Worm (Caenorhabditis elegans): Measurements from ENCODE around the gene srh-56.

Gene srh-56

DNA sequence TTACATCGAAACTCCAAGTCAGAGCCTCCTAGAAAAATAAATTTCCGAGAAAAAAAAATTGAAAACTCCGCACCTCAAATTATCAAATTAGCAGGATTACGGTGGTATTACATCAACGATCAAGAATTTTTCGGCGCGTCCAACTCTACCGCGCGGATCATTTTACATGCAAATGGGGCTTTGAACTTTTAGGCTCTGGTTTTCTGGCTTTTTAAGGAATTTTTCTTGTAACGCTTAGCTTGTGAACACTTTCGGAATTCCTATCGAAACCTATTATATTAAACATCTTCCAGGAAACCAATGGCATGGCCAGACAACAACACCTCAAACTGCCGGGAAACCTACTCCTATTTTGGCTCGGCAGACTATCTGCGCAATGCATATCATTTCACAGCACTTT is at the start of gene srh-56:
srh-56 (plus strand) TSS at position 301 of the 400 bp plus-strand sequence.
- TF ChIP-seq ceh-36 (tag; optimal IDR thresholded peaks at IDR 0.05): no peak
- TF ChIP-seq tra-4 (tag; optimal IDR thresholded peaks at IDR 0.05): no peak
- TF ChIP-seq scrt-1 (GFP tag; IDR thresholded peaks at IDR 0.05): no peak
- no peak for TF ChIP-seq flt-1 (GFP tag; IDR thresholded peaks at IDR 0.05)
- no peak for TF ChIP-seq tbx-11 (GFP tag; IDR thresholded peaks at IDR 0.05)
- TF ChIP-seq pes-1 (GFP tag; IDR thresholded peaks at IDR 0.05): no peak

ce11 chrV:2722555-2722954 is 49.1 kb upstream of the srh-56 start, which contains the start of gene srg-60:
TSS of gene srg-60 (minus strand) at chrV:2722655.
- no peak for TF ChIP-seq ceh-36 (tag; optimal IDR thresholded peaks at IDR 0.05)
- TF ChIP-seq tra-4 (tag; optimal IDR thresholded peaks at IDR 0.05): no peak
- TF ChIP-seq B0310.2 (tag; optimal IDR thresholded peaks at IDR 0.05): no peak
- no peak for TF ChIP-seq ets-7 (tag; optimal IDR thresholded peaks at IDR 0.05)
- TF ChIP-seq flt-1 (GFP tag; IDR thresholded peaks at IDR 0.05): no peak
- TF ChIP-seq sea-1 (GFP tag; conservative IDR thresholded peaks at IDR 0.05): no peak
- no peak for TF ChIP-seq pes-1 (GFP tag; IDR thresholded peaks at IDR 0.05)
- no peak for TF ChIP-seq ama-1 (optimal IDR thresholded peaks at IDR 0.05)

DNA sequence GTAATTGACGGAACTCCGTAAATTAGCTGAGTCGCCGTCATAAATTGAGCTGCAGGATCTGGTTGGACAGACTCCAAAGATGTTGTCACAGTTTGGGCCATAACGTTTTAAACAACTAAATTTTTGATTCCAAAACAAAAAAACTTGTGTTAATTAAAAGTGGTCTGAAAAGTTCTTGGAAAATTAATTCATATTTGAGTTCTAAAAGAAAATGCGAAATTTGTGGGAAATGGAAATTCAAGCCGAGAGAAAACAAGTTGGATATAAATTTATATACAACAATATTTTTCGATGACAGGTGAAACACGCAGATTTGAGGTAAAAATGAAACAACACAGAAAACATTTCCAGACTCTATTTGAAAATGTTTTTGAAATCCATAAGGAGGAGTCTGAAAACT is 46.4 kb upstream of the srh-56 start, which contains the start of gene srg-59:
srg-59 (minus strand) TSS at position 101 of the 400 bp plus-strand sequence.
- TF ChIP-seq aly-1 (tag; optimal IDR thresholded peaks at IDR 0.05) (no peak), hnd-1 (tag; optimal IDR thresholded peaks at IDR 0.05) (no peak), ets-7 (tag; optimal IDR thresholded peaks at IDR 0.05) (no peak), tbx-37 (GFP tag; conservative IDR thresholded peaks at IDR 0.05) (no peak), ama-1 (optimal IDR thresholded peaks at IDR 0.05) (no peak), hmg-4 (GFP tag; optimal IDR thresholded peaks at IDR 0.05) (no peak), tbx-11 (GFP tag; IDR thresholded peaks at IDR 0.05) (no peak), scrt-1 (GFP tag; IDR thresholded peaks at IDR 0.05) (no peak), ceh-13 (GFP tag; optimal IDR thresholded peaks at IDR 0.05) (no peak), ceh-36 (tag; optimal IDR thresholded peaks at IDR 0.05) (no peak), pes-1 (GFP tag; IDR thresholded peaks at IDR 0.05) (no peak), flt-1 (GFP tag; IDR thresholded peaks at IDR 0.05) (no peak), F13C5.2 (tag; optimal IDR thresholded peaks at IDR 0.05) (no peak), sea-1 (GFP tag; conservative IDR thresholded peaks at IDR 0.05) (no peak), B0310.2 (tag; optimal IDR thresholded peaks at IDR 0.05) (no peak), hmbx-1 (tag; optimal IDR thresholded peaks at IDR 0.05) (no peak), tra-4 (tag; optimal IDR thresholded peaks at IDR 0.05) (no peak)

- TF ChIP-seq sea-1 (GFP tag; conservative IDR thresholded peaks at IDR 0.05) (no peak), B0310.2 (tag; optimal IDR thresholded peaks at IDR 0.05) (no peak), hmg-4 (GFP tag; optimal IDR thresholded peaks at IDR 0.05) (no peak), ceh-36 (tag; optimal IDR thresholded peaks at IDR 0.05) (no peak), tbx-11 (GFP tag; IDR thresholded peaks at IDR 0.05) (no peak), pes-1 (GFP tag; IDR thresholded peaks at IDR 0.05) (no peak), hnd-1 (tag; optimal IDR thresholded peaks at IDR 0.05) (no peak), tbx-37 (GFP tag; conservative IDR thresholded peaks at IDR 0.05) (no peak), flt-1 (GFP tag; IDR thresholded peaks at IDR 0.05) (no peak)
Observed at ce11 chrV:2727101-2727500, 44.6 kb upstream of the srh-56 start, which contains the start of gene str-13. TSS of gene str-13 (minus strand) at chrV:2727201.

ce11 chrV:2728236-2728635 is 43.4 kb upstream of the srh-56 start, which contains the start of gene str-33:
TSS of gene str-33 (plus strand) at chrV:2728536.
- no peak for TF ChIP-seq ets-7 (tag; optimal IDR thresholded peaks at IDR 0.05)
- TF ChIP-seq B0310.2 (tag; optimal IDR thresholded peaks at IDR 0.05): no peak
- no peak for TF ChIP-seq F13C5.2 (tag; optimal IDR thresholded peaks at IDR 0.05)
- no peak for TF ChIP-seq tbx-37 (GFP tag; conservative IDR thresholded peaks at IDR 0.05)
- no peak for TF ChIP-seq sea-1 (GFP tag; conservative IDR thresholded peaks at IDR 0.05)
- TF ChIP-seq tra-4 (tag; optimal IDR thresholded peaks at IDR 0.05): no peak
- no peak for TF ChIP-seq hnd-1 (tag; optimal IDR thresholded peaks at IDR 0.05)
- TF ChIP-seq pes-1 (GFP tag; IDR thresholded peaks at IDR 0.05): no peak
- TF ChIP-seq tbx-11 (GFP tag; IDR thresholded peaks at IDR 0.05): no peak
- no peak for TF ChIP-seq ceh-36 (tag; optimal IDR thresholded peaks at IDR 0.05)
- no peak for TF ChIP-seq hmg-4 (GFP tag; optimal IDR thresholded peaks at IDR 0.05)
- no peak for TF ChIP-seq hmbx-1 (tag; optimal IDR thresholded peaks at IDR 0.05)
- no peak for TF ChIP-seq ceh-13 (GFP tag; optimal IDR thresholded peaks at IDR 0.05)
- TF ChIP-seq ama-1 (optimal IDR thresholded peaks at IDR 0.05): no peak
- no peak for TF ChIP-seq flt-1 (GFP tag; IDR thresholded peaks at IDR 0.05)
- TF ChIP-seq aly-1 (tag; optimal IDR thresholded peaks at IDR 0.05): no peak
- TF ChIP-seq scrt-1 (GFP tag; IDR thresholded peaks at IDR 0.05): no peak

DNA sequence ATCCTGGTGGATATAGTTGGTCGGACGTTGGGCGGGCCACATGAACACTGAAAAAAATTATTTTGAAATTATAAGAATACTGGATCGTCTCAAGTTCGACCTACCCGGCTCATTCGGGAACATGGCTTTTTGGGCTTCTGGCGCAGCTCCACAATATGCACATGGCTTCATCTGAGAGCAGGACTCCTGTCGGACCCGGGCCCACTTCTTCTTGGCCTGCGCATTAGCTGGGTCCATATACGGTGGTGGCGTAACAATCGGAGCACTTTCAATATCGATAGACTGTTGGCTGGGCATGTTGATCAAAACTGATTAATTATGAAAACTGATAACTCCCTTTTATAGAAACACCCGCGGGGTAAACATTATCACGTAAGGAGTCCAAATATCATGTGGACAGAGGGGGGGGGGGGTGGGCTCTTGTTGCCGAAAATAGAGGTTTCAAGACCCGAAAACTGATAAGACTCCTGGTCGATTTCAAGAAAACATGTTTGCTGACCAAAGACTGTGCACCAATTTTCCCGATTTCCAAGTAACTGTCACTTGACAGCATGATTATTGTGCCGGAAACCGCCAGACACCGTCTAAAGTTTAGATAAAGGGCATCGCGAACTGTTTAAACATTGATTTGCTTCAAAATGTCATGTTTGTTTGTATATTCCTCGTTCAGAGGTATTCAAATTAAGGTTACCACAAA is 40.7 kb upstream of the srh-56 start, which contains the start of gene dod-3:
dod-3 (minus strand) TSS at position 315 of the 697 bp plus-strand sequence.
- TF ChIP-seq ets-7 (tag; optimal IDR thresholded peaks at IDR 0.05) (no peak), ceh-13 (GFP tag; optimal IDR thresholded peaks at IDR 0.05) (no peak), scrt-1 (GFP tag; IDR thresholded peaks at IDR 0.05) (no peak), tra-4 (tag; optimal IDR thresholded peaks at IDR 0.05) (no peak), hmbx-1 (tag; optimal IDR thresholded peaks at IDR 0.05) (no peak), sea-1 (GFP tag; conservative IDR thresholded peaks at IDR 0.05) (no peak), flt-1 (GFP tag; IDR thresholded peaks at IDR 0.05) (no peak), ama-1 (optimal IDR thresholded peaks at IDR 0.05) (no peak), F13C5.2 (tag; optimal IDR thresholded peaks at IDR 0.05) (no peak), hnd-1 (tag; optimal IDR thresholded peaks at IDR 0.05) (no peak), aly-1 (tag; optimal IDR thresholded peaks at IDR 0.05) (no peak), B0310.2 (tag; optimal IDR thresholded peaks at IDR 0.05) (no peak)

DNA sequence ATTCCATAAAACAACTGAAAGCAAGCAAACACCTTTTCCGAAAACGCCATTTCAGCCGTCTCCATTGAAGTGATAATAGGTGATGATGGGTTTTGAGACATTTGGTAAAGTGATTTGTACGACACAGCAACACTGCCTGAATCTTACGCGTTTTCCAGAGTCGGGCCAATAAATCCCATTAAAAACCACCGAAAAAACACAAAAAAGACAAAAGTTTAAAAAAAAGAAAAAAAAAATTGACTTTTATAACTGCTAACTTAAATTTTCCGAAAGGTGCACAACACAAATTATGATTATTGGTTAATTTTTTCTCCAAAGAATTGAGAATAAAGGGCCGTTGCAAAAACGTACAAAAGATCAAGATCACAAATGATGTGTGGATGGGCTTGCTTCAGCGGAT is 37.3 kb upstream of the srh-56 start, which contains the start of gene srg-57:
srg-57 (minus strand) TSS at position 101 of the 400 bp plus-strand sequence.
- TF ChIP-seq ama-1 (optimal IDR thresholded peaks at IDR 0.05) (no peak), ceh-13 (GFP tag; optimal IDR thresholded peaks at IDR 0.05) (no peak)

All from whole organism, early embryonic.